Worm (Caenorhabditis elegans) whole organism, L4 larva: ENCODE measurements around the gene cec-3.

Source experiments
- D1046.2 ChIP-seq: fragments of 200-800 bp; sonication (Bioruptor generic); IDR thresholded peaks from 2 replicates; pipeline ENCODE4 v1.3.6; 2022; ENCODE audit warnings: missing genetic modification characterization, missing compliant biosample characterization
- F10B5.3 ChIP-seq: sonication (generic microtip); optimal IDR thresholded peaks from 2 replicates; lab custom pipeline; 2016; ENCODE audit warnings: mild to moderate bottlenecking, missing genetic modification characterization, missing compliant biosample characterization
- F26F4.8 ChIP-seq: fragments of 200-800 bp; sonication (Bioruptor generic); conservative IDR thresholded peaks from 2 replicates; pipeline ENCODE4 v1.3.6; 2022; ENCODE audit warnings: missing genetic modification characterization, missing compliant biosample characterization
- F49E8.2 ChIP-seq: sonication (generic microtip); optimal IDR thresholded peaks from 2 replicates; lab custom pipeline; 2016; ENCODE audit warnings: missing compliant biosample characterization, mild to moderate bottlenecking, missing genetic modification characterization, borderline replicate concordance
- T20F7.1 ChIP-seq: fragments of 200-800 bp; sonication (Bioruptor generic); optimal IDR thresholded peaks from 2 replicates; lab custom pipeline; 2018; ENCODE audit warnings: mild to moderate bottlenecking, missing genetic modification characterization, missing compliant biosample characterization
- Y105C5A.15 ChIP-seq: fragments of 200-800 bp; sonication (Bioruptor generic); IDR thresholded peaks from 2 replicates; pipeline ENCODE4 v1.3.6; 2022; ENCODE audit warnings: missing genetic modification characterization, missing compliant biosample characterization
- Y5F2A.4 ChIP-seq: fragments of 200-800 bp; sonication (Bioruptor generic); optimal IDR thresholded peaks from 2 replicates; lab custom pipeline; 2018; ENCODE audit warnings: mild to moderate bottlenecking, missing genetic modification characterization, missing compliant biosample characterization
- Y75B8A.6 ChIP-seq: fragments of 200-800 bp; sonication (Bioruptor generic); IDR thresholded peaks from 2 replicates; pipeline ENCODE4 v1.3.6; 2022; ENCODE audit warnings: missing genetic modification reagents, missing genetic modification characterization, missing compliant biosample characterization
- ZK337.2 ChIP-seq: fragments of 200-800 bp; sonication (Bioruptor generic); IDR thresholded peaks from 2 replicates; pipeline ENCODE4 v1.3.6; 2022; ENCODE audit warnings: missing genetic modification reagents, missing genetic modification characterization, missing compliant biosample characterization
- ZK546.5 ChIP-seq, 2 experiments: sonication (generic microtip); optimal IDR thresholded peaks; 2 replicates each; lab custom pipeline; 2017; ENCODE audit warnings: missing biosample characterization in 2 of 2, missing genetic modification characterization in 2 of 2
- ama-1 ChIP-seq: fragments of 150-350 bp; optimal IDR thresholded peaks from 2 replicates; lab custom pipeline; 2014; ENCODE audit warnings: inconsistent platforms, mixed read lengths
- arid-1 ChIP-seq: fragments of 200-800 bp; sonication (Bioruptor generic); conservative IDR thresholded peaks from 2 replicates; pipeline ENCODE4 v1.3.6; 2022; ENCODE audit warnings: missing genetic modification reagents, missing genetic modification characterization, missing compliant biosample characterization
- ceh-28 ChIP-seq: fragments of 150-350 bp; optimal IDR thresholded peaks from 2 replicates; lab custom pipeline; 2014; ENCODE audit warnings: missing biosample characterization, missing genetic modification reagents, missing genetic modification characterization
- ceh-32 ChIP-seq: sonication (generic microtip); optimal IDR thresholded peaks from 2 replicates; lab custom pipeline; 2016; ENCODE audit warnings: mild to moderate bottlenecking, missing genetic modification characterization, missing compliant biosample characterization; ENCODE audit not compliant: poor library complexity
- daf-16 ChIP-seq, 3 experiments: sonication (generic microtip); optimal IDR thresholded peaks; 2 replicates each; lab custom pipeline; 2016 to 2017; ENCODE audit warnings: missing genetic modification characterization in 3 of 3, missing genetic modification reagents in 3 of 3, mild to moderate bottlenecking in 2 of 3, missing compliant biosample characterization in 2 of 3, missing biosample characterization in 1 of 3, moderate library complexity in 1 of 3
- daf-19 ChIP-seq: fragments of 200-800 bp; sonication (Bioruptor generic); conservative IDR thresholded peaks from 2 replicates; pipeline ENCODE4 v1.3.6; 2022; ENCODE audit warnings: missing genetic modification characterization, missing compliant biosample characterization
- dmd-6 ChIP-seq: fragments of 200-800 bp; sonication (Bioruptor generic); IDR thresholded peaks from 2 replicates; pipeline ENCODE4 v1.3.6; 2022; ENCODE audit warnings: missing genetic modification reagents, missing genetic modification characterization, missing compliant biosample characterization
- dmd-8 ChIP-seq: fragments of 200-800 bp; sonication (Bioruptor generic); IDR thresholded peaks from 2 replicates; pipeline ENCODE4 v1.3.6; 2022; ENCODE audit warnings: missing genetic modification characterization, missing compliant biosample characterization
- dpl-1 ChIP-seq: fragments of 150-350 bp; optimal IDR thresholded peaks from 2 replicates; lab custom pipeline; 2014; ENCODE audit warnings: missing biosample characterization, missing genetic modification reagents, missing genetic modification characterization
- egl-43 ChIP-seq: fragments of 200-800 bp; sonication (Bioruptor generic); IDR thresholded peaks from 2 replicates; pipeline ENCODE4 v1.3.6; 2022; ENCODE audit warnings: missing genetic modification reagents, missing genetic modification characterization, missing compliant biosample characterization
- fkh-10 ChIP-seq: fragments of 150-350 bp; optimal IDR thresholded peaks from 2 replicates; lab custom pipeline; 2014; ENCODE audit warnings: missing biosample characterization, missing genetic modification reagents, missing genetic modification characterization
- fos-1 ChIP-seq: fragments of 150-350 bp; optimal IDR thresholded peaks from 2 replicates; lab custom pipeline; 2014; ENCODE audit warnings: missing biosample characterization, missing genetic modification characterization
- jun-1 ChIP-seq: fragments of 150-350 bp; optimal IDR thresholded peaks from 2 replicates; lab custom pipeline; 2014; ENCODE audit warnings: missing biosample characterization, missing genetic modification reagents, missing genetic modification characterization
- lin-1 ChIP-seq: fragments of 200-800 bp; sonication (Bioruptor generic); IDR thresholded peaks from 2 replicates; pipeline ENCODE4 v1.3.6; 2022; ENCODE audit warnings: missing genetic modification reagents, missing genetic modification characterization, missing compliant biosample characterization
- lin-29 ChIP-seq: fragments of 200-800 bp; sonication (Bioruptor generic); IDR thresholded peaks from 2 replicates; pipeline ENCODE4 v1.3.6; 2022; ENCODE audit warnings: missing genetic modification reagents, missing genetic modification characterization, missing compliant biosample characterization
- lin-38 ChIP-seq: fragments of 200-800 bp; sonication (Bioruptor generic); IDR thresholded peaks from 2 replicates; pipeline ENCODE4 v1.3.6; 2022; ENCODE audit warnings: missing genetic modification reagents, missing genetic modification characterization, missing compliant biosample characterization
- lin-39 ChIP-seq: fragments of 150-350 bp; optimal IDR thresholded peaks from 2 replicates; lab custom pipeline; 2014; ENCODE audit warnings: missing biosample characterization, missing genetic modification reagents, missing genetic modification characterization
- lsy-2 ChIP-seq, 2 experiments: fragments of 150-350 bp in 1 of 2; sonication (generic microtip) in 1 of 2; optimal IDR thresholded peaks; 2 replicates each; lab custom pipeline; 2014 to 2017; ENCODE audit warnings: missing biosample characterization in 2 of 2, missing genetic modification characterization in 2 of 2
- madf-5 ChIP-seq, 2 experiments: fragments of 200-800 bp; sonication (Bioruptor generic); IDR thresholded peaks; 2 replicates each; pipeline ENCODE4 v1.3.6; 2022; ENCODE audit warnings: missing compliant biosample characterization in 2 of 2, missing genetic modification characterization in 2 of 2
- mdl-1 ChIP-seq, 2 experiments: fragments of 150-350 bp in 1 of 2; sonication (generic microtip) in 1 of 2; optimal IDR thresholded peaks; 2 replicates each; lab custom pipeline; 2014 to 2017; ENCODE audit warnings: missing biosample characterization in 2 of 2, missing genetic modification characterization in 2 of 2
- mep-1 ChIP-seq: fragments of 150-350 bp; sonication (generic microtip); optimal IDR thresholded peaks from 3 replicates; lab custom pipeline; 2014; ENCODE audit warnings: missing biosample characterization, missing genetic modification characterization
- mxl-2 ChIP-seq: fragments of 200-800 bp; sonication (Bioruptor generic); conservative IDR thresholded peaks from 2 replicates; pipeline ENCODE4 v1.3.6; 2022; ENCODE audit warnings: missing genetic modification reagents, missing genetic modification characterization, missing compliant biosample characterization
- mxl-3 ChIP-seq: fragments of 200-800 bp; sonication (Bioruptor generic); optimal IDR thresholded peaks from 2 replicates; lab custom pipeline; 2018; ENCODE audit warnings: mild to moderate bottlenecking, missing genetic modification characterization, missing compliant biosample characterization
- nhr-11 ChIP-seq: fragments of 150-350 bp; optimal IDR thresholded peaks from 2 replicates; lab custom pipeline; 2014; ENCODE audit warnings: missing biosample characterization, missing genetic modification characterization
- nhr-237 ChIP-seq: sonication (generic microtip); optimal IDR thresholded peaks from 2 replicates; lab custom pipeline; 2017; ENCODE audit warnings: missing biosample characterization, missing genetic modification characterization
- nhr-25 ChIP-seq: sonication (generic microtip); optimal IDR thresholded peaks from 2 replicates; lab custom pipeline; 2017; ENCODE audit warnings: missing genetic modification characterization, mild to moderate bottlenecking, missing compliant biosample characterization, antibody characterized with exemption, moderate library complexity, borderline replicate concordance; ENCODE audit not compliant: insufficient read depth
- nhr-41 ChIP-seq: fragments of 200-800 bp; sonication (Bioruptor generic); IDR thresholded peaks from 2 replicates; pipeline ENCODE4 v1.3.6; 2022; ENCODE audit warnings: missing genetic modification reagents, missing genetic modification characterization, missing compliant biosample characterization
- nhr-42 ChIP-seq: fragments of 200-800 bp; sonication (Bioruptor generic); IDR thresholded peaks from 2 replicates; pipeline ENCODE4 v1.3.6; 2022; ENCODE audit warnings: missing genetic modification characterization, missing compliant biosample characterization
- nhr-48 ChIP-seq: sonication (generic microtip); optimal IDR thresholded peaks from 2 replicates; lab custom pipeline; 2016; ENCODE audit warnings: mild to moderate bottlenecking, missing genetic modification characterization, missing compliant biosample characterization
- nhr-6 ChIP-seq: fragments of 150-350 bp; optimal IDR thresholded peaks from 2 replicates; lab custom pipeline; 2014; ENCODE audit warnings: missing biosample characterization, missing genetic modification characterization
- nhr-76 ChIP-seq: fragments of 150-350 bp; optimal IDR thresholded peaks from 2 replicates; lab custom pipeline; 2014; ENCODE audit warnings: missing biosample characterization, missing genetic modification characterization
- nhr-77 ChIP-seq: fragments of 150-350 bp; optimal IDR thresholded peaks from 2 replicates; lab custom pipeline; 2014; ENCODE audit warnings: missing biosample characterization, missing genetic modification characterization
- pqm-1 ChIP-seq: sonication (generic microtip); optimal IDR thresholded peaks from 2 replicates; lab custom pipeline; 2017; ENCODE audit warnings: missing biosample characterization, missing genetic modification characterization
- saeg-2 ChIP-seq: fragments of 200-800 bp; sonication (Bioruptor generic); IDR thresholded peaks from 2 replicates; pipeline ENCODE4 v1.3.6; 2022; ENCODE audit warnings: missing genetic modification reagents, missing genetic modification characterization, missing compliant biosample characterization
- skn-1 ChIP-seq: fragments of 150-350 bp; optimal IDR thresholded peaks from 2 replicates; lab custom pipeline; 2014; ENCODE audit warnings: missing biosample characterization, missing genetic modification characterization
- snpc-4 ChIP-seq: fragments of 150-350 bp; optimal IDR thresholded peaks from 2 replicates; lab custom pipeline; 2014; ENCODE audit warnings: missing biosample characterization, missing genetic modification characterization
- tag-97 ChIP-seq: fragments of 200-800 bp; sonication (Bioruptor generic); IDR thresholded peaks from 2 replicates; pipeline ENCODE4 v1.3.6; 2022; ENCODE audit warnings: missing genetic modification characterization, missing compliant biosample characterization
- tra-1 ChIP-seq: fragments of 200-800 bp; sonication (Bioruptor generic); IDR thresholded peaks from 2 replicates; pipeline ENCODE4 v1.3.6; 2022; ENCODE audit warnings: missing genetic modification reagents, missing genetic modification characterization, missing compliant biosample characterization
- unc-62 ChIP-seq, 3 experiments: fragments of 150-350 bp in 1 of 3; sonication (generic microtip); optimal IDR thresholded peaks in 2 of 3; peaks in 1 of 3; 1 replicate in 1 of 3; 2 replicates in 2 of 3; lab custom pipeline; 2014 to 2017; ENCODE audit warnings: missing biosample characterization in 3 of 3, missing genetic modification characterization in 3 of 3, missing genetic modification reagents in 3 of 3, missing genotype in 1 of 3
- zag-1 ChIP-seq: fragments of 150-350 bp; optimal IDR thresholded peaks from 2 replicates; lab custom pipeline; 2014; ENCODE audit warnings: missing biosample characterization, missing genetic modification characterization
- zfp-2 ChIP-seq: sonication (generic microtip); optimal IDR thresholded peaks from 2 replicates; lab custom pipeline; 2016; ENCODE audit warnings: mild to moderate bottlenecking, missing genetic modification characterization, missing compliant biosample characterization
- ztf-7 ChIP-seq: fragments of 150-350 bp; optimal IDR thresholded peaks from 2 replicates; lab custom pipeline; 2014; ENCODE audit warnings: missing biosample characterization, missing genetic modification characterization

cec-3 gene

ce11 chrII:7866081-7866480 lies 8.7 kb upstream of the cec-3 start:
- TF ChIP-seq snpc-4 (tag; lab: Kevin White, UChicago) (no peak), skn-1 (no peak), ceh-28 (no peak), mdl-1 (tag; optimal IDR thresholded peaks at IDR 0.05; lab: Kevin White, UChicago) (no peak), ceh-32 (tag; lab: Kevin White, UChicago) (no peak), lin-1 (GFP tag; lab: Robert Waterston, UW) (no peak), ama-1 (lab: Kevin White, UChicago) (no peak), jun-1 (tag; lab: Kevin White, UChicago) (no peak), tag-97 (no peak), arid-1 (GFP tag; lab: Robert Waterston, UW) (0 out of 2 replicates have a peak, but pooled peaks have one; percentile 11), egl-43 (no peak), nhr-48 (tag; lab: Kevin White, UChicago) (no peak), Y105C5A.15 (GFP tag; lab: Robert Waterston, UW) (peak; percentile 28; the same call in 1 of the 2 replicates), pqm-1 (tag; lab: Kevin White, UChicago) (no peak), D1046.2 (GFP tag; lab: Robert Waterston, UW) (no peak), lsy-2 (tag; optimal IDR thresholded peaks at IDR 0.05; lab: Kevin White, UChicago) (peak in 1 of 2 experiments; percentile 8), nhr-41 (GFP tag; lab: Robert Waterston, UW) (no peak), ztf-7 (tag; lab: Kevin White, UChicago) (no peak), mxl-3 (GFP tag; lab: Kevin White, UChicago) (no peak), dmd-6 (GFP tag; lab: Robert Waterston, UW) (no peak), dmd-8 (GFP tag; lab: Robert Waterston, UW) (no peak), fos-1 (tag; lab: Kevin White, UChicago) (no peak), nhr-76 (tag; lab: Kevin White, UChicago) (no peak), lin-38 (peak; percentile 46), tra-1 (GFP tag; lab: Robert Waterston, UW) (no peak), nhr-25 (tag; lab: Kevin White, UChicago) (no peak), saeg-2 (no peak), nhr-237 (tag; lab: Kevin White, UChicago) (no peak), F10B5.3 (tag; lab: Kevin White, UChicago) (peak; percentile 9), Y5F2A.4 (GFP tag; lab: Kevin White, UChicago) (no peak), nhr-77 (tag; lab: Kevin White, UChicago) (no peak), zag-1 (no peak), madf-5 (GFP tag; IDR thresholded peaks at IDR 0.05; lab: Robert Waterston, UW) (no peak), lin-39 (tag; lab: Kevin White, UChicago) (no peak), daf-19 (GFP tag; lab: Robert Waterston, UW) (no peak), ZK546.5 (tag; optimal IDR thresholded peaks at IDR 0.05; lab: Kevin White, UChicago) (no peak), nhr-42 (GFP tag; lab: Robert Waterston, UW) (no peak), nhr-6 (tag; lab: Kevin White, UChicago) (no peak), Y75B8A.6 (no peak), zfp-2 (tag; lab: Kevin White, UChicago) (no peak), nhr-11 (tag; lab: Kevin White, UChicago) (no peak), fkh-10 (GFP tag; lab: Kevin White, UChicago) (no peak), unc-62 (GFP tag; optimal IDR thresholded peaks at IDR 0.05 in 1 of 2; lab: Kevin White, UChicago) (no peak), unc-62 (tag; optimal IDR thresholded peaks at IDR 0.05; lab: Kevin White, UChicago) (no peak), T20F7.1 (GFP tag; lab: Kevin White, UChicago) (peak; percentile 20), daf-16 (GFP tag; optimal IDR thresholded peaks at IDR 0.05; lab: Kevin White, UChicago) (peak in 1 of 2 experiments; percentile 33), daf-16 (tag; optimal IDR thresholded peaks at IDR 0.05; lab: Kevin White, UChicago) (no peak), F49E8.2 (no peak), dpl-1 (GFP tag; lab: Kevin White, UChicago) (no peak), F26F4.8 (no peak), mep-1 (tag; lab: Kevin White, UChicago) (peak; percentile 12), ZK337.2 (GFP tag; lab: Robert Waterston, UW) (no peak), mxl-2 (GFP tag; lab: Robert Waterston, UW) (no peak), lin-29 (no peak)
